Fruit fly (Drosophila melanogaster) whole organism, prepupa: ENCODE results near the gene CG33296.

Experiments
- Blimp-1 ChIP-seq: fragments of 200-800 bp; sonication (Bioruptor generic); optimal IDR thresholded peaks from 3 replicates; lab custom pipeline; 2017; ENCODE audit warnings: missing biosample characterization, missing genetic modification characterization, mild to moderate bottlenecking, moderate library complexity, missing genetic modification reagents
- CG10631 ChIP-seq: fragments of 200-800 bp; sonication (Bioruptor generic); optimal IDR thresholded peaks from 2 replicates; lab custom pipeline; 2016; ENCODE audit warnings: missing biosample characterization, missing genetic modification characterization
- CG10669 ChIP-seq: fragments of 200-800 bp; sonication (Bioruptor generic); optimal IDR thresholded peaks from 3 replicates; lab custom pipeline; 2018; ENCODE audit warnings: missing biosample characterization, mild to moderate bottlenecking, missing genetic modification characterization, moderate library complexity
- CG11762 ChIP-seq: fragments of 200-800 bp; sonication (Bioruptor generic); optimal IDR thresholded peaks from 3 replicates; lab custom pipeline; 2016; ENCODE audit warnings: missing biosample characterization, missing genetic modification characterization; ENCODE audit not compliant: insufficient read depth
- CG11902 ChIP-seq: fragments of 200-800 bp; sonication (Bioruptor generic); optimal IDR thresholded peaks from 3 replicates; lab custom pipeline; 2016; ENCODE audit warnings: missing biosample characterization, missing genetic modification characterization
- CG1621 ChIP-seq: fragments of 200-800 bp; sonication (Bioruptor generic); optimal IDR thresholded peaks from 3 replicates; lab custom pipeline; 2018; ENCODE audit warnings: missing biosample characterization, mild to moderate bottlenecking, missing genetic modification characterization
- CG16779 ChIP-seq: fragments of 200-800 bp; sonication (Bioruptor generic); optimal IDR thresholded peaks from 3 replicates; lab custom pipeline; 2017; ENCODE audit warnings: missing biosample characterization, mild to moderate bottlenecking, missing genetic modification characterization
- CG3032 ChIP-seq: fragments of 200-800 bp; optimal IDR thresholded peaks from 2 replicates; lab custom pipeline; 2019; ENCODE audit warnings: missing biosample characterization, mild to moderate bottlenecking, missing genetic modification characterization, moderate library complexity
- CG32006 ChIP-seq: fragments of 200-800 bp; sonication (Bioruptor generic); optimal IDR thresholded peaks from 3 replicates; lab custom pipeline; 2017; ENCODE audit warnings: missing biosample characterization, mild to moderate bottlenecking, missing genetic modification characterization
- CG34406 ChIP-seq: fragments of 200-800 bp; sonication (Bioruptor generic); optimal IDR thresholded peaks from 3 replicates; lab custom pipeline; 2016; ENCODE audit warnings: missing biosample characterization, missing genetic modification characterization
- CG3919 ChIP-seq: fragments of 200-800 bp; sonication (Bioruptor generic); optimal IDR thresholded peaks from 3 replicates; lab custom pipeline; 2016; ENCODE audit warnings: missing biosample characterization, missing genetic modification characterization
- CG6163 ChIP-seq: fragments of 200-800 bp; sonication (Bioruptor generic); IDR thresholded peaks from 3 replicates; pipeline ENCODE4 v1.3.6; 2022; ENCODE audit warnings: missing biosample characterization, missing genetic modification characterization
- CG6792 ChIP-seq: fragments of 200-800 bp; sonication (Bioruptor generic); optimal IDR thresholded peaks from 3 replicates; lab custom pipeline; 2016; ENCODE audit warnings: missing biosample characterization, missing genetic modification characterization
- CG6854 ChIP-seq: fragments of 200-800 bp; sonication (Bioruptor generic); optimal IDR thresholded peaks from 2 replicates; lab custom pipeline; 2017; ENCODE audit warnings: missing biosample characterization, mild to moderate bottlenecking, missing genetic modification characterization
- CG7368 ChIP-seq: fragments of 200-800 bp; sonication (Bioruptor generic); optimal IDR thresholded peaks from 3 replicates; lab custom pipeline; 2016; ENCODE audit warnings: missing biosample characterization, missing genetic modification characterization
- CG8119 ChIP-seq: fragments of 200-800 bp; sonication (Bioruptor generic); IDR thresholded peaks from 3 replicates; pipeline ENCODE4 v1.3.6; 2022; ENCODE audit warnings: missing biosample characterization, missing genetic modification characterization
- CG8319 ChIP-seq: fragments of 200-800 bp; sonication (Bioruptor generic); optimal IDR thresholded peaks from 3 replicates; lab custom pipeline; 2016; ENCODE audit warnings: missing biosample characterization, missing genetic modification characterization
- CG8632 ChIP-seq: fragments of 200-800 bp; sonication (Bioruptor generic); optimal IDR thresholded peaks from 3 replicates; lab custom pipeline; 2016; ENCODE audit warnings: missing biosample characterization, missing genetic modification characterization
- CG9139 ChIP-seq: fragments of 200-800 bp; sonication (Bioruptor generic); optimal IDR thresholded peaks from 3 replicates; lab custom pipeline; 2017; ENCODE audit warnings: missing biosample characterization, mild to moderate bottlenecking, missing genetic modification characterization
- Eip75B ChIP-seq: fragments of 200-800 bp; sonication (Bioruptor generic); optimal IDR thresholded peaks from 3 replicates; lab custom pipeline; 2016; ENCODE audit warnings: missing biosample characterization, missing genetic modification characterization
- Eip78C ChIP-seq: fragments of 200-800 bp; sonication (Bioruptor generic); peaks from one replicate; lab custom pipeline; 2016; ENCODE audit warnings: missing biosample characterization, missing genetic modification characterization
- Eip93F ChIP-seq: fragments of 200-800 bp; sonication (Bioruptor generic); optimal IDR thresholded peaks from 2 replicates; lab custom pipeline; 2016; ENCODE audit warnings: missing biosample characterization, mild to moderate bottlenecking, missing genetic modification characterization
- Ets21C ChIP-seq: fragments of 200-800 bp; sonication (Bioruptor generic); optimal IDR thresholded peaks from 3 replicates; lab custom pipeline; 2016; ENCODE audit warnings: missing biosample characterization, missing genetic modification characterization
- Ets96B ChIP-seq: fragments of 200-800 bp; optimal IDR thresholded peaks from 2 replicates; lab custom pipeline; 2019; ENCODE audit warnings: missing biosample characterization, mild to moderate bottlenecking, missing genetic modification characterization, moderate library complexity
- Gug ChIP-seq: fragments of 200-800 bp; sonication (Bioruptor generic); IDR thresholded peaks from 2 replicates; pipeline ENCODE4 v1.3.6; 2022; ENCODE audit warnings: missing biosample characterization, missing genetic modification characterization
- Hr38 ChIP-seq: sonication (Bioruptor generic); optimal IDR thresholded peaks from 2 replicates; lab custom pipeline; 2016; ENCODE audit warnings: missing biosample characterization, missing genetic modification characterization
- Hr39 ChIP-seq: fragments of 200-800 bp; sonication (Bioruptor generic); optimal IDR thresholded peaks from 2 replicates; lab custom pipeline; 2016; ENCODE audit warnings: missing biosample characterization, missing genetic modification characterization
- Hr4 ChIP-seq: fragments of 200-800 bp; sonication (Bioruptor generic); optimal IDR thresholded peaks from 3 replicates; lab custom pipeline; 2016; ENCODE audit warnings: missing biosample characterization, missing genetic modification characterization
- Lpt ChIP-seq: fragments of 200-800 bp; sonication (Bioruptor generic); optimal IDR thresholded peaks from 3 replicates; lab custom pipeline; 2016; ENCODE audit warnings: missing biosample characterization, missing genetic modification characterization
- OdsH ChIP-seq: fragments of 200-800 bp; sonication (Bioruptor generic); optimal IDR thresholded peaks from 3 replicates; lab custom pipeline; 2016; ENCODE audit warnings: missing biosample characterization, missing genetic modification characterization
- Sox102F ChIP-seq: fragments of 200-800 bp; sonication (Bioruptor generic); optimal IDR thresholded peaks from 2 replicates; lab custom pipeline; 2016; ENCODE audit warnings: missing biosample characterization, mild to moderate bottlenecking, missing genetic modification characterization
- Sox15 ChIP-seq: fragments of 200-800 bp; sonication (Bioruptor generic); optimal IDR thresholded peaks from 3 replicates; lab custom pipeline; 2016; ENCODE audit warnings: missing biosample characterization, missing genetic modification characterization
- achi ChIP-seq: fragments of 200-800 bp; sonication (Bioruptor generic); optimal IDR thresholded peaks from 3 replicates; lab custom pipeline; 2016; ENCODE audit warnings: missing biosample characterization, missing genetic modification characterization
- acj6 ChIP-seq: fragments of 200-800 bp; sonication (Bioruptor generic); optimal IDR thresholded peaks from 3 replicates; lab custom pipeline; 2016; ENCODE audit warnings: missing biosample characterization, missing genetic modification characterization
- cyc ChIP-seq: fragments of 200-800 bp; sonication (Bioruptor generic); optimal IDR thresholded peaks from 3 replicates; lab custom pipeline; 2016; ENCODE audit warnings: missing biosample characterization, missing genetic modification characterization
- dac ChIP-seq: fragments of 200-800 bp; sonication (Bioruptor generic); optimal IDR thresholded peaks from 2 replicates; lab custom pipeline; 2017; ENCODE audit warnings: missing biosample characterization, mild to moderate bottlenecking, missing genetic modification characterization
- fd59A ChIP-seq: fragments of 200-800 bp; sonication (Bioruptor generic); optimal IDR thresholded peaks from 2 replicates; lab custom pipeline; 2017; ENCODE audit warnings: missing biosample characterization, mild to moderate bottlenecking, missing genetic modification characterization, missing genetic modification reagents
- fkh ChIP-seq: fragments of 200-800 bp; sonication (Bioruptor generic); optimal IDR thresholded peaks from 3 replicates; lab custom pipeline; 2017; ENCODE audit warnings: missing biosample characterization, mild to moderate bottlenecking, missing genetic modification characterization, moderate library complexity
- lz ChIP-seq: fragments of 200-800 bp; sonication (Bioruptor generic); optimal IDR thresholded peaks from 3 replicates; lab custom pipeline; 2016; ENCODE audit warnings: missing biosample characterization, missing genetic modification characterization
- net ChIP-seq: fragments of 200-800 bp; sonication (Bioruptor generic); optimal IDR thresholded peaks from 3 replicates; lab custom pipeline; 2016; ENCODE audit warnings: missing biosample characterization, missing genetic modification characterization
- salr ChIP-seq, 2 experiments: fragments of 200-800 bp; sonication (Bioruptor generic); optimal IDR thresholded peaks; 3 replicates each; lab custom pipeline; 2016 to 2018; ENCODE audit warnings: missing biosample characterization in 2 of 2, missing genetic modification characterization in 2 of 2, mild to moderate bottlenecking in 1 of 2
- spab ChIP-seq: fragments of 200-800 bp; sonication (Bioruptor generic); optimal IDR thresholded peaks from 2 replicates; lab custom pipeline; 2017; ENCODE audit warnings: missing biosample characterization, mild to moderate bottlenecking, missing genetic modification characterization, missing genetic modification reagents
- ss ChIP-seq, 2 experiments: fragments of 200-800 bp; sonication (Bioruptor generic); optimal IDR thresholded peaks; 2 replicates in 1 of 2; 3 replicates in 1 of 2; lab custom pipeline; 2017 to 2018; ENCODE audit warnings: mild to moderate bottlenecking in 2 of 2, missing biosample characterization in 2 of 2, missing genetic modification characterization in 2 of 2, moderate library complexity in 1 of 2
- svp ChIP-seq: fragments of 200-800 bp; sonication (Bioruptor generic); peaks from one replicate; lab custom pipeline; 2016; ENCODE audit warnings: missing biosample characterization, missing genetic modification characterization
- topi ChIP-seq: fragments of 200-800 bp; sonication (Bioruptor generic); optimal IDR thresholded peaks from 3 replicates; lab custom pipeline; 2016; ENCODE audit warnings: missing biosample characterization, missing genetic modification characterization
- vri ChIP-seq: fragments of 200-800 bp; sonication (Bioruptor generic); optimal IDR thresholded peaks from 3 replicates; lab custom pipeline; 2016; ENCODE audit warnings: missing biosample characterization, mild to moderate bottlenecking, missing genetic modification characterization

The CG33296 gene

dm6 chr2L:7703534-7703933 lies 12.9 kb downstream of the CG33296 start (continued):
- peak; percentile 61 to 81 for TF ChIP-seq ss (GFP tag; optimal IDR thresholded peaks at IDR 0.05; lab: Kevin White, UChicago)
- TF ChIP-seq CG9139 (GFP tag; lab: Kevin White, UChicago) = peak; percentile 68
- TF ChIP-seq OdsH = peak; percentile 83
- peak; percentile 77 for TF ChIP-seq CG32006 (GFP tag; lab: Kevin White, UChicago)
- TF ChIP-seq Eip78C = peak; percentile 96
- TF ChIP-seq CG1621 (tag; lab: Kevin White, UChicago) = peak; percentile 56
- TF ChIP-seq acj6 = peak; percentile 80
- TF ChIP-seq net (GFP tag; lab: Kevin White, UChicago) = peak; percentile 79
- peak; percentile 82 for TF ChIP-seq Sox15 (GFP tag; lab: Kevin White, UChicago)
- TF ChIP-seq CG6854 = no peak
- TF ChIP-seq fkh (GFP tag; lab: Kevin White, UChicago) = no peak
- TF ChIP-seq CG7368 (GFP tag; lab: Kevin White, UChicago) = peak; percentile 73
- peak; percentile 76 for TF ChIP-seq CG11762
- peak; percentile 60; the same call in 2 of the 3 replicates for TF ChIP-seq CG6163
- TF ChIP-seq Gug = no peak
- TF ChIP-seq CG3032 (tag; lab: Kevin White, UChicago) = peak; percentile 84
- TF ChIP-seq CG34406 = peak; percentile 86
- TF ChIP-seq svp (GFP tag; lab: Kevin White, UChicago) = peak; percentile 82

DNA sequence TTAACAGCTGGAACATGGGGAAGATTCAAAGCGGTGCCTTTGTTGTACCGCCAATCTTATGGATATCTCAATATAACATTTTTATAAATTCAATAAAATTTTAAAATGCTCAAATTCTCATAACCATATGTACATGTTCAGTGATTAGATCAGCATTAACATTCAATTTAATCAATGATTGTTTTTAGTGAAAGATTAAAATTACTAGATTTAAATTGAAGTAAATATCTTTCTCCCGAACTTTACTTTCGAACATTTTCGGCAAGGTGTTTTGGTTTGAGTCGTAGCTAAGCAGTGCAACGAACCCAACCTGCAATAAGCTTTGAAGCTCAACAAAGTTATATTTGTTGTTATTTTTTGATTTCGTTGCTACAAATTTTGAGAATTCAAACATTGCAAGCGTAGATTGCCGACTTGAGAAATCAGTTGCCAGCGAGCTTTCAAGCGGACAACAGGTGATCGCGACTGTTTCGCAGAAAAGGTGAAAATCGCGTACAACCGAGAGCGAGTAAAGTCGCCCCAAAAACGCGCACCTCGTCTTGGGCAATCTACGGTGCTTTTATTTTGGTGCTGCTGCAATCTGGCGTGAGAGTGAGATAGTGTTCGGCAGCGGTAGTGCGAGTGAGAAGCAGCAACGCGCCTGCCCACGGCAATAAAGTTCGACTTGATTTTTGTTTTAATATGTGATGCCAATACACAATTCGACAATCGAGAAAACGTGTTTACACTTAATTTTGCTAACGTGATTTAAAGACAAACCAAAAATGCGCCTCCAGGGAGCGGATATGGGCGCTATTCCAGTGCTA lies 13.9 kb downstream of the CG33296 start, which contains the start of gene Tep3:
TSS of gene Tep3 (plus strand) at position 423 of the 806 bp plus-strand sequence.
- TF ChIP-seq achi (GFP tag; lab: Kevin White, UChicago) (peak; percentile 5), salr (GFP tag; optimal IDR thresholded peaks at IDR 0.05; lab: Kevin White, UChicago) (no peak), Gug (no peak), fkh (GFP tag; lab: Kevin White, UChicago) (no peak), Eip93F (GFP tag; lab: Kevin White, UChicago) (no peak), CG10631 (GFP tag; lab: Kevin White, UChicago) (peak; percentile 53), Sox102F (GFP tag; lab: Kevin White, UChicago) (no peak), CG9139 (GFP tag; lab: Kevin White, UChicago) (peak; percentile 10), Hr38 (GFP tag; lab: Kevin White, UChicago) (no peak), CG6792 (GFP tag; lab: Kevin White, UChicago) (peak; percentile 49), CG3032 (tag; lab: Kevin White, UChicago) (peak; percentile 98), OdsH (peak; percentile 16), CG32006 (GFP tag; lab: Kevin White, UChicago) (peak; percentile 64), Ets96B (peak; percentile 38), lz (GFP tag; lab: Kevin White, UChicago) (peak; percentile 33), CG16779 (tag; lab: Kevin White, UChicago) (no peak), acj6 (peak; percentile 63), CG11902 (GFP tag; lab: Kevin White, UChicago) (peak; percentile 16), Eip75B (GFP tag; lab: Kevin White, UChicago) (peak; percentile 34), vri (GFP tag; lab: Kevin White, UChicago) (no peak), CG8319 (no peak), cyc (GFP tag; lab: Kevin White, UChicago) (peak; percentile 51), Ets21C (GFP tag; lab: Kevin White, UChicago) (peak; percentile 46), Hr39 (GFP tag; lab: Kevin White, UChicago) (peak; percentile 48), CG34406 (peak; percentile 46), Lpt (GFP tag; lab: Kevin White, UChicago) (peak; percentile 26), CG8119 (GFP tag; lab: Robert Waterston, UW) (no peak), Hr4 (peak; percentile 41), svp (GFP tag; lab: Kevin White, UChicago) (peak; percentile 74), Blimp-1 (GFP tag; lab: Kevin White, UChicago) (no peak), dac (GFP tag; lab: Kevin White, UChicago) (no peak), spab (GFP tag; lab: Kevin White, UChicago) (no peak), CG10669 (GFP tag; lab: Kevin White, UChicago) (peak; percentile 51), ss (GFP tag; optimal IDR thresholded peaks at IDR 0.05; lab: Kevin White, UChicago) (peak in 1 of 2 experiments; percentile 45), fd59A (GFP tag; lab: Kevin White, UChicago) (peak; percentile 6), CG8632 (GFP tag; lab: Kevin White, UChicago) (peak; percentile 55), CG6854 (peak; percentile 85), CG1621 (tag; lab: Kevin White, UChicago) (no peak), CG6163 (peak; percentile 61; the same call in 2 of the 3 replicates), CG11762 (no peak), topi (GFP tag; lab: Kevin White, UChicago) (peak; percentile 53), CG3919 (GFP tag; lab: Kevin White, UChicago) (peak; percentile 65)
